Fruit fly (Drosophila melanogaster) whole organism, pupa: ENCODE data around the gene CG12773.

Source experiments
- CG10348 ChIP-seq: fragments of 200-800 bp; sonication (Bioruptor generic); IDR thresholded peaks from 2 replicates; pipeline ENCODE4 v1.3.6; 2022; ENCODE audit warnings: missing biosample characterization, missing genetic modification characterization
- CG12605 ChIP-seq: fragments of 200-800 bp; sonication (Bioruptor generic); IDR thresholded peaks from 2 replicates; pipeline ENCODE4 v1.3.6; 2022; ENCODE audit warnings: missing biosample characterization, missing genetic modification characterization
- CG13204 ChIP-seq: fragments of 200-800 bp; sonication (Bioruptor generic); optimal IDR thresholded peaks from 2 replicates; lab custom pipeline; 2018; ENCODE audit warnings: missing biosample characterization, mild to moderate bottlenecking, missing genetic modification characterization, moderate library complexity
- CG14655 ChIP-seq: fragments of 200-800 bp; sonication (Bioruptor generic); optimal IDR thresholded peaks from 3 replicates; lab custom pipeline; 2017; ENCODE audit warnings: mild to moderate bottlenecking, missing biosample characterization, missing genetic modification reagents, missing genetic modification characterization
- CG15710 ChIP-seq: fragments of 200-800 bp; sonication (Bioruptor generic); optimal IDR thresholded peaks from 2 replicates; lab custom pipeline; 2018; ENCODE audit warnings: missing biosample characterization, mild to moderate bottlenecking, missing genetic modification characterization, moderate library complexity
- CG17806 ChIP-seq: fragments of 200-800 bp; sonication (Bioruptor generic); optimal IDR thresholded peaks from 2 replicates; lab custom pipeline; 2018; ENCODE audit warnings: missing biosample characterization, mild to moderate bottlenecking, missing genetic modification characterization, moderate library complexity
- CG32121 ChIP-seq: fragments of 200-800 bp; sonication (Bioruptor generic); IDR thresholded peaks from 2 replicates; pipeline ENCODE4 v1.3.6; 2022; ENCODE audit warnings: missing biosample characterization, missing genetic modification characterization
- CG34367 ChIP-seq: fragments of 200-800 bp; sonication (Bioruptor generic); optimal IDR thresholded peaks from 2 replicates; lab custom pipeline; 2018; ENCODE audit warnings: missing biosample characterization, mild to moderate bottlenecking, missing genetic modification characterization
- CG4496 ChIP-seq: fragments of 200-800 bp; sonication (Bioruptor generic); IDR thresholded peaks from 3 replicates; pipeline ENCODE4 v1.3.6; 2022; ENCODE audit warnings: missing biosample characterization, missing genetic modification characterization
- CG8159 ChIP-seq: fragments of 200-800 bp; sonication (Bioruptor generic); optimal IDR thresholded peaks from 3 replicates; lab custom pipeline; 2018; ENCODE audit warnings: missing biosample characterization, mild to moderate bottlenecking, missing genetic modification characterization, moderate library complexity
- CG8301 ChIP-seq: fragments of 200-800 bp; sonication (Bioruptor generic); optimal IDR thresholded peaks from 2 replicates; lab custom pipeline; 2018; ENCODE audit warnings: missing biosample characterization, mild to moderate bottlenecking, missing genetic modification characterization
- CG9948 ChIP-seq: fragments of 200-800 bp; sonication (Bioruptor generic); optimal IDR thresholded peaks from 2 replicates; lab custom pipeline; 2018; ENCODE audit warnings: missing biosample characterization, mild to moderate bottlenecking, missing genetic modification characterization, moderate library complexity
- D1 ChIP-seq: fragments of 200-800 bp; sonication (Bioruptor generic); optimal IDR thresholded peaks from 2 replicates; lab custom pipeline; 2018; ENCODE audit warnings: missing biosample characterization, mild to moderate bottlenecking, missing genetic modification characterization, moderate library complexity
- EcR ChIP-seq: fragments of 200-800 bp; sonication (Bioruptor generic); optimal IDR thresholded peaks from 3 replicates; lab custom pipeline; 2019; ENCODE audit warnings: missing biosample characterization, missing genetic modification characterization, mild to moderate bottlenecking, moderate library complexity, missing genetic modification reagents
- Ets98B ChIP-seq: fragments of 200-800 bp; sonication (Bioruptor generic); IDR thresholded peaks from 2 replicates; pipeline ENCODE4 v1.3.6; 2022; ENCODE audit warnings: missing biosample characterization, missing genetic modification characterization
- Pif1A ChIP-seq: fragments of 200-800 bp; sonication (Bioruptor generic); optimal IDR thresholded peaks from 3 replicates; lab custom pipeline; 2016; ENCODE audit warnings: missing biosample characterization, missing genetic modification characterization
- Pif1B ChIP-seq: fragments of 200-800 bp; sonication (Bioruptor generic); optimal IDR thresholded peaks from 3 replicates; lab custom pipeline; 2016; ENCODE audit warnings: missing biosample characterization, missing genetic modification characterization
- Snoo ChIP-seq: fragments of 200-800 bp; sonication (Bioruptor generic); optimal IDR thresholded peaks from 3 replicates; lab custom pipeline; 2017; ENCODE audit warnings: missing biosample characterization, mild to moderate bottlenecking, missing genetic modification characterization, inconsistent platforms
- fd96Ca ChIP-seq: fragments of 200-800 bp; sonication (Bioruptor generic); IDR thresholded peaks from 3 replicates; pipeline ENCODE4 v1.3.6; 2022; ENCODE audit warnings: missing biosample characterization, missing genetic modification characterization
- gl ChIP-seq: fragments of 200-800 bp; sonication (Bioruptor generic); optimal IDR thresholded peaks from 2 replicates; lab custom pipeline; 2018; ENCODE audit warnings: missing biosample characterization, mild to moderate bottlenecking, missing genetic modification characterization
- rn ChIP-seq: fragments of 200-800 bp; sonication (Bioruptor generic); IDR thresholded peaks from 2 replicates; pipeline ENCODE4 v1.3.6; 2022; ENCODE audit warnings: missing biosample characterization, missing genetic modification characterization

CG12773 gene

DNA sequence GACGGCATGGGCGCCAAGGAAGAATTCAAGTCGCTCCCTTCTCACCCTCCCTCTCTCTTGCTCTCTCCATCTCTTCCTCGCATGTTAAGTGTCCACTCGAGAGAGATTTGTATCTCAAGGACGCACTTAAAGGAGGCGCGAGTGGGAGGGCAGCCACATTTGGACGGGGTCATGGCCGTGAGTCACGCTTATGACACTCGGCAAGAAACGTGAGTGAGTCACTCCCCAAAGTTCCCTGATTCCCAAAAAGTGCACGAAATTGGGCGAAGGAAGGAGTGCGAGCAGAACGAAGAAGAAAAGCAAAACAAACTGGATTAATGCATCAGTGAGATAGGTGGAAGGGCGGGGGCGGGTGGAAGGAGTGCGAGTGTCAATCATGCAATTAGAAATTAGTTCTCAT is 32.7 kb downstream of the CG12773 start:
- TF ChIP-seq CG14655 (GFP tag; lab: Kevin White, UChicago): no peak
- TF ChIP-seq EcR (GFP tag; lab: Kevin White, UChicago): peak; percentile 46

dm6 chrX:1320144-1320981 is 33.4 kb downstream of the CG12773 start:
- no peak for TF ChIP-seq gl (tag; lab: Kevin White, UChicago)
- TF ChIP-seq CG14655 (GFP tag; lab: Kevin White, UChicago): peak; percentile 18
- no peak for TF ChIP-seq CG8301 (tag; lab: Kevin White, UChicago)
- no peak for TF ChIP-seq CG32121 (GFP tag; lab: Robert Waterston, UW)
- no peak for TF ChIP-seq CG15710 (tag; lab: Kevin White, UChicago)
- peak; percentile 29 for TF ChIP-seq Snoo (tag; lab: Kevin White, UChicago)
- TF ChIP-seq CG8159 (tag; lab: Kevin White, UChicago): peak; percentile 3
- no peak for TF ChIP-seq CG12605 (GFP tag; lab: Robert Waterston, UW)
- no peak for TF ChIP-seq Pif1A
- TF ChIP-seq CG4496 (GFP tag; lab: Robert Waterston, UW): no peak
- no peak for TF ChIP-seq CG34367 (tag; lab: Kevin White, UChicago)
- TF ChIP-seq Ets98B (GFP tag; lab: Robert Waterston, UW): no peak
- no peak for TF ChIP-seq CG10348 (GFP tag; lab: Robert Waterston, UW)
- no peak for TF ChIP-seq CG17806 (tag; lab: Kevin White, UChicago)
- peak; percentile 84 for TF ChIP-seq EcR (GFP tag; lab: Kevin White, UChicago)
- TF ChIP-seq fd96Ca (GFP tag; lab: Robert Waterston, UW): no peak
- no peak for TF ChIP-seq CG9948
- peak; percentile 10 for TF ChIP-seq CG13204 (GFP tag; lab: Kevin White, UChicago)

DNA sequence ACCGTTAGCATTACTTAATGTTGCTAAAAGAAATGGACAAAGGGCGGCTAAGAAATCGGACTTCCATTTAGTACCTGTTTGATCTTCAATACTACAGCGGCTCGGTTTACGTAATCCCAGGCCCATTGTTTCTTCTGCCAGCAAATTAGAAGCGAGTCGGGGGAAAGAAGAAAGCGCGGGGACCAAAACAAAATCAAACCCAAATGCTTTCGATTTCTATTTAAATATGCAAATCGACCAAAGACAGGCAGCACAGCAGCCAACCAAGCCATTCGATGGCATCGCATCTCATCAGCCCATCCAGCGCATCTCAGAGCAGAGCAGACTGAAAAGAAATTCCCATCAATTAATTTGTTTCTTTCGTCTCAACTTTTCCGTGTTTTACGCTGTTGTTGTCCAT is 41.3 kb downstream of the CG12773 start:
- TF ChIP-seq CG15710 (tag; lab: Kevin White, UChicago) (no peak), Pif1A (no peak), CG13204 (GFP tag; lab: Kevin White, UChicago) (no peak), CG8301 (tag; lab: Kevin White, UChicago) (no peak), CG10348 (GFP tag; lab: Robert Waterston, UW) (no peak), Pif1B (GFP tag; lab: Kevin White, UChicago) (no peak), Ets98B (GFP tag; lab: Robert Waterston, UW) (no peak), fd96Ca (GFP tag; lab: Robert Waterston, UW) (no peak), CG12605 (GFP tag; lab: Robert Waterston, UW) (no peak), CG14655 (GFP tag; lab: Kevin White, UChicago) (no peak), CG8159 (tag; lab: Kevin White, UChicago) (no peak), D1 (no peak), CG9948 (no peak), CG34367 (tag; lab: Kevin White, UChicago) (no peak), CG17806 (tag; lab: Kevin White, UChicago) (no peak), rn (no peak), Snoo (tag; lab: Kevin White, UChicago) (no peak), EcR (GFP tag; lab: Kevin White, UChicago) (no peak), CG32121 (GFP tag; lab: Robert Waterston, UW) (no peak)

DNA sequence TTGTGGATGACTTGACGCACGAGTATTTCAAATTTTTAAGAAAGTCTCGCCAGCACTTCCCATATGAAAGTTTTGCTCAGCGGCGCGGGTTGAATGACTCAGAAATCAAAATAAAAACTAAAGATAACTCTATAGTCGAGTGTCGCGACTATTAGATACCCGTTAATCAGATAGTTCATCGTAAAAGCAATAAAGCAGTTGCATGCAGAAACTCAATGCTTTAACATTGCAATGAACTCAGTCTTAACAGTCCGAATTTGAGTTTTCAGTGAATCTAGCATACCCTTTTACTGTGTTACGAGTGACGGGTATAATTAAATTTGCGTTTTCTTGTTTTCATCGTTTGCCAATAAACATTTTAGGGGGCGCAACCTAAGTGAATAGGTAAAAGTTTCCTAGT is 42.6 kb downstream of the CG12773 start:
- TF ChIP-seq Pif1A (no peak), CG10348 (GFP tag; lab: Robert Waterston, UW) (no peak), CG8159 (tag; lab: Kevin White, UChicago) (no peak), CG13204 (GFP tag; lab: Kevin White, UChicago) (no peak), CG12605 (GFP tag; lab: Robert Waterston, UW) (no peak), CG32121 (GFP tag; lab: Robert Waterston, UW) (no peak), EcR (GFP tag; lab: Kevin White, UChicago) (no peak), CG14655 (GFP tag; lab: Kevin White, UChicago) (no peak), gl (tag; lab: Kevin White, UChicago) (no peak), CG8301 (tag; lab: Kevin White, UChicago) (no peak), rn (no peak), D1 (no peak), CG9948 (no peak)

DNA sequence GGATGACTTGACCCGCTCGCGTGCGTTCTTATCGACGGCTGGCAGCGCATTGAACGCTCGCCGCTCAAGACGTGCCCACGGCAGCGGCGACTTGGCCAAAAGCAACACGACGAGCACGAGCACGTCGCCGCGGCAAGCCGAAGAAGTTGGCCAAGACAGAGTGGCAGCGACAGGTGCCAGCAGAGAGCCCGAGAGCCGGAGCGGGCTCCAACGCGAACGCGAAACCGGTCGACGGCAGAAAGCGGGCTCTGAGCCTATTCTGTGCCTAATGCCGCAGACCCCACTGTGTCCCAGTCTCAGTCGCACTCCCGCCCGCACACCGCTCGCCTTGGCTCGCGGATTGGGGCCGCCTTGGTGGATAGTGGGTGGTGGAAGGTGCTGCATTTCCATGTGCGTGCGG is 45.3 kb downstream of the CG12773 start:
- TF ChIP-seq EcR (GFP tag; lab: Kevin White, UChicago): no peak
- TF ChIP-seq CG13204 (GFP tag; lab: Kevin White, UChicago): peak; percentile 94
- peak; percentile 28; the same call in 1 of the 2 replicates for TF ChIP-seq CG32121 (GFP tag; lab: Robert Waterston, UW)
- peak; percentile 6; the same call in 1 of the 2 replicates for TF ChIP-seq Ets98B (GFP tag; lab: Robert Waterston, UW)
- TF ChIP-seq CG4496 (GFP tag; lab: Robert Waterston, UW): peak; percentile 32; the same call in 1 of the 3 replicates

dm6 chrX:1303961-1304360 is 49.8 kb downstream of the CG12773 start:
- no peak for TF ChIP-seq gl (tag; lab: Kevin White, UChicago)
- TF ChIP-seq Snoo (tag; lab: Kevin White, UChicago): peak; percentile 31
